Fruit fly (Drosophila melanogaster) whole organism, embryonic: Measurements from ENCODE around the gene CG9737.

Source experiments
- Ada2b ChIP-seq: fragments of 200-800 bp; sonication (Bioruptor generic); IDR thresholded peaks from 2 replicates; pipeline ENCODE4 v1.3.6; 2022; ENCODE audit warnings: missing biosample characterization, missing genetic modification characterization
- Adf1 ChIP-seq: fragments of 200-800 bp; sonication (Bioruptor generic); IDR thresholded peaks from 2 replicates; pipeline ENCODE4 v1.3.6; 2022; ENCODE audit warnings: missing biosample characterization, missing genetic modification characterization
- Atf3 ChIP-seq: fragments of 200-800 bp; sonication (Bioruptor generic); optimal IDR thresholded peaks from 3 replicates; lab custom pipeline; 2016; ENCODE audit warnings: missing biosample characterization, missing genetic modification characterization
- Blimp-1 ChIP-seq: fragments of 200-800 bp; sonication (Bioruptor generic); optimal IDR thresholded peaks from 3 replicates; lab custom pipeline; 2018; ENCODE audit warnings: missing biosample characterization, missing genetic modification characterization, mild to moderate bottlenecking, moderate library complexity, missing genetic modification reagents
- CG10366 ChIP-seq: fragments of 200-800 bp; sonication (Bioruptor generic); IDR thresholded peaks from 2 replicates; pipeline ENCODE4 v1.3.6; 2022; ENCODE audit warnings: missing biosample characterization, missing genetic modification characterization
- CG14965 ChIP-seq: fragments of 200-800 bp; sonication (Bioruptor generic); optimal IDR thresholded peaks from 2 replicates; lab custom pipeline; 2016; ENCODE audit warnings: missing biosample characterization, missing genetic modification characterization, borderline replicate concordance
- CG1529 ChIP-seq: fragments of 200-800 bp; sonication (Bioruptor generic); optimal IDR thresholded peaks from 3 replicates; lab custom pipeline; 2018; ENCODE audit warnings: missing biosample characterization, missing genetic modification characterization
- CG15479 ChIP-seq: fragments of 200-800 bp; sonication (Bioruptor generic); optimal IDR thresholded peaks from 3 replicates; lab custom pipeline; 2019; ENCODE audit warnings: missing biosample characterization, mild to moderate bottlenecking, missing genetic modification characterization, moderate library complexity
- CG17385 ChIP-seq: fragments of 200-800 bp; sonication (Bioruptor generic); optimal IDR thresholded peaks from 3 replicates; lab custom pipeline; 2018; ENCODE audit warnings: missing biosample characterization, mild to moderate bottlenecking, missing genetic modification characterization
- CG1832 ChIP-seq: fragments of 200-800 bp; sonication (Bioruptor generic); optimal IDR thresholded peaks from 2 replicates; lab custom pipeline; 2017; ENCODE audit warnings: missing biosample characterization, mild to moderate bottlenecking, missing genetic modification characterization, inconsistent platforms
- CG4360 ChIP-seq: fragments of 200-800 bp; sonication (Bioruptor generic); IDR thresholded peaks from 2 replicates; pipeline ENCODE4 v1.3.6; 2022; ENCODE audit warnings: missing biosample characterization, missing genetic modification characterization
- CG5180 ChIP-seq: fragments of 200-800 bp; sonication (Bioruptor generic); optimal IDR thresholded peaks from 3 replicates; lab custom pipeline; 2017; ENCODE audit warnings: missing biosample characterization, missing genetic modification characterization, mild to moderate bottlenecking, moderate library complexity, missing genetic modification reagents
- CG6254 ChIP-seq: fragments of 200-800 bp; sonication (Bioruptor generic); optimal IDR thresholded peaks from 3 replicates; lab custom pipeline; 2017; ENCODE audit warnings: mild to moderate bottlenecking, missing biosample characterization, missing genetic modification reagents, missing genetic modification characterization
- CG6654 ChIP-seq: fragments of 200-800 bp; sonication (Bioruptor generic); optimal IDR thresholded peaks from 2 replicates; lab custom pipeline; 2017; ENCODE audit warnings: missing biosample characterization, mild to moderate bottlenecking, missing genetic modification characterization
- CG9437 ChIP-seq: fragments of 200-800 bp; sonication (Bioruptor generic); optimal IDR thresholded peaks from 2 replicates; lab custom pipeline; 2018; ENCODE audit warnings: missing biosample characterization, mild to moderate bottlenecking, missing genetic modification characterization
- D ChIP-seq, 2 experiments: fragments of 200-800 bp in 1 of 2; fragments of >200 bp in 1 of 2; sonication (Bioruptor generic) in 1 of 2; optimal IDR thresholded peaks; 2 replicates in 1 of 2; 3 replicates in 1 of 2; lab custom pipeline; 2017; ENCODE audit warnings: mild to moderate bottlenecking in 1 of 2, missing biosample characterization in 1 of 2, missing genetic modification characterization in 1 of 2, missing genetic modification reagents in 1 of 2
- Deaf1 ChIP-seq: fragments of 200-800 bp; optimal IDR thresholded peaks from 3 replicates; lab custom pipeline; 2019; ENCODE audit warnings: missing biosample characterization, mild to moderate bottlenecking, missing genetic modification characterization, moderate library complexity
- Kr ChIP-seq: fragments of 200-800 bp; sonication (Bioruptor generic); optimal IDR thresholded peaks from 2 replicates; lab custom pipeline; 2017; ENCODE audit warnings: missing biosample characterization, mild to moderate bottlenecking, missing genetic modification characterization
- NFAT ChIP-seq: fragments of 200-800 bp; sonication (Bioruptor generic); IDR thresholded peaks from 2 replicates; pipeline ENCODE4 v1.3.6; 2022; ENCODE audit warnings: missing biosample characterization, missing genetic modification characterization
- Nf-YB ChIP-seq: fragments of 200-800 bp; sonication (Bioruptor generic); optimal IDR thresholded peaks from 3 replicates; lab custom pipeline; 2019; ENCODE audit warnings: missing biosample characterization, mild to moderate bottlenecking, missing genetic modification characterization, moderate library complexity
- Nf-YC ChIP-seq: fragments of 200-800 bp; optimal IDR thresholded peaks from 3 replicates; lab custom pipeline; 2019; ENCODE audit warnings: missing biosample characterization, mild to moderate bottlenecking, missing genetic modification characterization, moderate library complexity
- Poxn ChIP-seq: fragments of 200-800 bp; sonication (Bioruptor generic); IDR thresholded peaks from 2 replicates; pipeline ENCODE4 v1.3.6; 2022; ENCODE audit warnings: missing biosample characterization, missing genetic modification characterization
- Trl ChIP-seq, 3 experiments: fragments of >200 bp in 2 of 3; fragments of 200-800 bp in 1 of 3; sonication (Bioruptor generic) in 1 of 3; optimal IDR thresholded peaks; 2 replicates in 1 of 3; 3 replicates in 2 of 3; lab custom pipeline; 2016 to 2017; ENCODE audit warnings: missing biosample characterization in 1 of 3, missing genetic modification characterization in 1 of 3
- Usf ChIP-seq: fragments of 200-800 bp; sonication (Bioruptor generic); optimal IDR thresholded peaks from 2 replicates; lab custom pipeline; 2017; ENCODE audit warnings: missing genotype, missing biosample characterization, missing genetic modification characterization
- abd-A ChIP-seq: fragments of 200-800 bp; sonication (Bioruptor generic); optimal IDR thresholded peaks from 3 replicates; lab custom pipeline; 2019; ENCODE audit warnings: missing biosample characterization, mild to moderate bottlenecking, missing genetic modification characterization, moderate library complexity
- bbx ChIP-seq: fragments of 200-800 bp; sonication (Bioruptor generic); IDR thresholded peaks from 2 replicates; pipeline ENCODE4 v1.3.6; 2022; ENCODE audit warnings: missing biosample characterization, missing genetic modification characterization; ENCODE audit not compliant: partially characterized antibody
- cad ChIP-seq: fragments of >200 bp; optimal IDR thresholded peaks from 2 replicates; lab custom pipeline; 2017; ENCODE audit warnings: missing biosample characterization, missing genetic modification characterization
- cg ChIP-seq: fragments of 200-800 bp; sonication (Bioruptor generic); optimal IDR thresholded peaks from 3 replicates; lab custom pipeline; 2019; ENCODE audit warnings: missing biosample characterization, mild to moderate bottlenecking, missing genetic modification characterization, moderate library complexity
- ewg ChIP-seq: fragments of 200-800 bp; sonication (Bioruptor generic); optimal IDR thresholded peaks from 3 replicates; lab custom pipeline; 2017; ENCODE audit warnings: mild to moderate bottlenecking, missing biosample characterization, missing genetic modification reagents, missing genetic modification characterization
- gcm ChIP-seq: fragments of 200-800 bp; sonication (Bioruptor generic); optimal IDR thresholded peaks from 2 replicates; lab custom pipeline; 2019; ENCODE audit warnings: missing biosample characterization, mild to moderate bottlenecking, missing genetic modification characterization, moderate library complexity
- hkb ChIP-seq, 2 experiments: fragments of 200-800 bp in 1 of 2; fragments of >200 bp in 1 of 2; sonication (Bioruptor generic) in 1 of 2; IDR thresholded peaks in 1 of 2; optimal IDR thresholded peaks in 1 of 2; 2 replicates each; pipeline versions ENCODE4 v1.3.6 to Lab custom; 2017 to 2022; ENCODE audit warnings: missing biosample characterization in 1 of 2, missing genetic modification characterization in 1 of 2
- lilli ChIP-seq: fragments of 200-800 bp; sonication (Bioruptor generic); optimal IDR thresholded peaks from 3 replicates; lab custom pipeline; 2016; ENCODE audit warnings: missing biosample characterization, missing genetic modification characterization
- p53 ChIP-seq: fragments of 200-800 bp; sonication (Bioruptor generic); optimal IDR thresholded peaks from 2 replicates; lab custom pipeline; 2016; ENCODE audit warnings: missing biosample characterization, missing genetic modification characterization
- pan ChIP-seq, 4 experiments: fragments of >200 bp in 3 of 4; fragments of 200-800 bp in 1 of 4; sonication (Bioruptor generic) in 1 of 4; optimal IDR thresholded peaks in 3 of 4; IDR thresholded peaks in 1 of 4; 2 replicates each; pipeline versions ENCODE4 v1.3.6 to Lab custom; 2017 to 2022; ENCODE audit warnings: missing biosample characterization in 2 of 4, missing genetic modification characterization in 2 of 4, mixed read lengths in 1 of 4
- pita ChIP-seq: fragments of 200-800 bp; sonication (Bioruptor generic); optimal IDR thresholded peaks from 2 replicates; lab custom pipeline; 2017; ENCODE audit warnings: missing biosample characterization, mild to moderate bottlenecking, missing genetic modification characterization
- rib ChIP-seq: fragments of 200-800 bp; sonication (Bioruptor generic); IDR thresholded peaks from 2 replicates; pipeline ENCODE4 v1.3.6; 2022; ENCODE audit warnings: missing biosample characterization, missing genetic modification characterization
- row ChIP-seq: fragments of 200-800 bp; sonication (Bioruptor generic); IDR thresholded peaks from 3 replicates; pipeline ENCODE4 v1.3.6; 2022; ENCODE audit warnings: missing biosample characterization, missing genetic modification characterization
- schlank ChIP-seq: fragments of 200-800 bp; sonication (Bioruptor generic); optimal IDR thresholded peaks from 2 replicates; lab custom pipeline; 2018; ENCODE audit warnings: missing biosample characterization, mild to moderate bottlenecking, missing genetic modification characterization
- seq ChIP-seq: fragments of 200-800 bp; sonication (Bioruptor generic); IDR thresholded peaks from 2 replicates; pipeline ENCODE4 v1.3.6; 2022; ENCODE audit warnings: missing biosample characterization, missing genetic modification characterization
- sqz ChIP-seq: fragments of 200-800 bp; sonication (Bioruptor generic); optimal IDR thresholded peaks from 3 replicates; lab custom pipeline; 2018; ENCODE audit warnings: missing biosample characterization, mild to moderate bottlenecking, missing genetic modification characterization
- tll ChIP-seq, 2 experiments: fragments of 200-800 bp in 1 of 2; fragments of >200 bp in 1 of 2; sonication (Bioruptor generic) in 1 of 2; optimal IDR thresholded peaks; 2 replicates each; lab custom pipeline; 2017 to 2019; ENCODE audit warnings: missing biosample characterization in 2 of 2, missing genetic modification characterization in 2 of 2, mild to moderate bottlenecking in 1 of 2, moderate library complexity in 1 of 2
- zen ChIP-seq: fragments of 200-800 bp; sonication (Bioruptor generic); optimal IDR thresholded peaks from 3 replicates; lab custom pipeline; 2018; ENCODE audit warnings: missing biosample characterization, mild to moderate bottlenecking, missing genetic modification characterization, moderate library complexity

The CG9737 gene

DNA sequence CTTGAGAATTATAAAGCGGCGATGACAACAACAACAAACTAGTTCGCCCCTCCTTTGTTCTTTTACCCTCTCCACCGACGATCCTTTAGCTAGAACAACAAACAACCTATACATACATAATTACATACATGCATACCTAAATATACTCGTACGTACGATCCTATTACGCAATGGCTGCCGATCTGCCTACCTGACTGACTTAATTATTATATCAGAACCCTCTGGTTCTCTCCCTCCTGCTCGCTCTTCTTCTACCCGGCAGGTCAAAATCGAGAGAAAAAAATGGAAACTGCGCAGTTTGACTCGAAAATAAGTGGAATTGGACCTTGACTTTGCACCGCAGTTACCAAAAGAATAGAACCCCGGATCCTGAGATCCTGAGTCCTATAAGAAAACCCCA lies 32.9 kb upstream of the CG9737 start:
- no peak for TF ChIP-seq pan (optimal IDR thresholded peaks at IDR 0.05; lab: Kevin White, UChicago)
- TF ChIP-seq pan (GFP tag; optimal IDR thresholded peaks at IDR 0.05 in 1 of 2, IDR thresholded peaks at IDR 0.05 in 1 of 2), result no peak
- peak; percentile 57 for TF ChIP-seq sqz (GFP tag; lab: Kevin White, UChicago)
- TF ChIP-seq cad (GFP tag; lab: Kevin White, UChicago), result peak; percentile 19
- TF ChIP-seq zen, result peak; percentile 55
- TF ChIP-seq Kr (GFP tag; lab: Kevin White, UChicago), result no peak
- peak; percentile 76 for TF ChIP-seq CG4360 (GFP tag; lab: Robert Waterston, UW)
- TF ChIP-seq pita (GFP tag; lab: Kevin White, UChicago), result no peak
- TF ChIP-seq p53 (GFP tag; lab: Kevin White, UChicago), result no peak
- no peak for TF ChIP-seq CG9437 (GFP tag; lab: Kevin White, UChicago)
- peak; percentile 56 for TF ChIP-seq CG17385 (GFP tag; lab: Kevin White, UChicago)
- TF ChIP-seq CG15479 (GFP tag; lab: Kevin White, UChicago), result peak; percentile 68
- peak in 1 of 2 experiments; percentile 93 for TF ChIP-seq tll (GFP tag; optimal IDR thresholded peaks at IDR 0.05; lab: Kevin White, UChicago)
- peak; percentile 20 for TF ChIP-seq cg (GFP tag; lab: Kevin White, UChicago)

DNA sequence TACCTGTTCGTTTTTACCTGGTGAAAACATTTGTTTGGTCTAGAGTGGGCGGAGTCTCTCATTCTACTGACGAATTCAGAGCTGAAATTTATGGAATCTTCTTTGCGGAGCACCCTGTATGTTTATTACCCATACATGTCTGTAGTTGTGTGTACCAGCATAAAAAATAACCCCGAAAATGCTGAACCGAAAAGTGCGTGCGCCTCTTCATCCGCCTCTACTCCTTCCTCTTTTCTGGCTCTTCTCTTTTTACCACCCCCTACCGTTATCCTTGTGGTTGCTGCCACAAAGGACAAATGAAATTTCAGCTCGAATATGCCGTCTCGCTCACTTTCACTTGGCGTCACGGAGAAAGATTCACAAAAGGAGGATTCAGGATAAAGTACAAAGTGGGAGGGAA lies 30.8 kb upstream of the CG9737 start:
- peak; percentile 45; the same call in 1 of the 2 replicates for TF ChIP-seq seq
- TF ChIP-seq CG6254 (GFP tag; lab: Kevin White, UChicago), result peak; percentile 86
- TF ChIP-seq cad (GFP tag; lab: Kevin White, UChicago), result peak; percentile 90
- no peak for TF ChIP-seq Usf (GFP tag; lab: Kevin White, UChicago)
- TF ChIP-seq ewg (GFP tag; lab: Kevin White, UChicago), result peak; percentile 26
- peak; percentile 36 for TF ChIP-seq CG1832 (GFP tag; lab: Kevin White, UChicago)
- TF ChIP-seq schlank (tag; lab: Kevin White, UChicago), result no peak
- TF ChIP-seq CG6654 (GFP tag; lab: Kevin White, UChicago), result no peak
- peak; percentile 47 for TF ChIP-seq abd-A (tag; lab: Kevin White, UChicago)
- peak; percentile 94 for TF ChIP-seq Nf-YC (tag; lab: Kevin White, UChicago)
- peak; percentile 42 for TF ChIP-seq D (optimal IDR thresholded peaks at IDR 0.05; lab: Kevin White, UChicago)
- TF ChIP-seq D (GFP tag; optimal IDR thresholded peaks at IDR 0.05; lab: Kevin White, UChicago), result no peak
- peak; percentile 66 for TF ChIP-seq gcm (GFP tag; lab: Kevin White, UChicago)
- TF ChIP-seq CG1529 (GFP tag; lab: Kevin White, UChicago), result no peak
- TF ChIP-seq CG5180 (GFP tag; lab: Kevin White, UChicago), result peak; percentile 56
- TF ChIP-seq rib, result no peak
- TF ChIP-seq Nf-YB (GFP tag; lab: Kevin White, UChicago), result peak; percentile 95
- TF ChIP-seq row (GFP tag; lab: Robert Waterston, UW), result peak; percentile 6; the same call in 1 of the 3 replicates
- TF ChIP-seq CG10366 (GFP tag; lab: Robert Waterston, UW), result peak; percentile 19; the same call in 1 of the 2 replicates
- TF ChIP-seq Ada2b (GFP tag; lab: Robert Waterston, UW), result no peak
- peak; percentile 52 for TF ChIP-seq cg (GFP tag; lab: Kevin White, UChicago)
- TF ChIP-seq NFAT (GFP tag; lab: Robert Waterston, UW), result 0 out of 2 replicates have a peak, but pooled peaks have one; percentile 21

DNA sequence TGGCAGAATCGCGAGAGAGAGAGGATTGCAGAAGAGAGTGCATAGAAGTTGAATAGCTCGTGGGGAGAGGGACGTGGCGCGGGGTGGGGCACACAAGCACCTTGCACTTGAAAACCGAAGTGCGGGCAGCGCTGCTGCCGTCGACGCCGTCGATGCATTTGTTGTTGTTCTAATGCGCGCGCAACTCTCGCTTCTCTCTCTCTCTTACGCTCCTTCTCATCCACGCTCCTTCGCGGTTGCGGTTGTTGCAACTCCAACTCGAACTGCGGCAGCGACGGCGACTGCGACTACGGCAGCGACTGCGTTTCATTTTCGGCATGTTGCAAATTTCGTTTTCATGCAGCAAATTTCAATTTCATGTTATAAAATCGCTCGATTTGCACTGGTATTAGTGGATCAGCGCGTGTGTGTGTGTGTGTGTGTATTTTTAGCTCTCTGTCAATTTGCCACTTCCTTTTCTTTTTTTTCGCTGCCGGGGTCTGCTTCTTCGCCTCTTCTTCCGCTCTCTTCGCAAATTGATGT lies 29.8 kb upstream of the CG9737 start:
- TF ChIP-seq CG14965, result no peak
- TF ChIP-seq cg (GFP tag; lab: Kevin White, UChicago), result peak; percentile 42
- TF ChIP-seq CG15479 (GFP tag; lab: Kevin White, UChicago), result peak; percentile 84
- TF ChIP-seq bbx (GFP tag; lab: Robert Waterston, UW), result peak; percentile 35; the same call in 1 of the 2 replicates
- peak; percentile 94 for TF ChIP-seq CG5180 (GFP tag; lab: Kevin White, UChicago)
- TF ChIP-seq Poxn (GFP tag; lab: Robert Waterston, UW), result 0 out of 2 replicates have a peak, but pooled peaks have one; percentile 4
- no peak for TF ChIP-seq Blimp-1 (GFP tag; lab: Kevin White, UChicago)
- peak; percentile 24 for TF ChIP-seq Nf-YC (tag; lab: Kevin White, UChicago)
- peak; percentile 6 to 72 for TF ChIP-seq Trl (optimal IDR thresholded peaks at IDR 0.05; lab: Kevin White, UChicago)
- no peak for TF ChIP-seq Trl (GFP tag; optimal IDR thresholded peaks at IDR 0.05; lab: Kevin White, UChicago)
- peak; percentile 50; the same call in 1 of the 2 replicates for TF ChIP-seq Adf1 (GFP tag; lab: Robert Waterston, UW)
- TF ChIP-seq hkb (optimal IDR thresholded peaks at IDR 0.05; lab: Kevin White, UChicago), result no peak
- no peak for TF ChIP-seq hkb (GFP tag; IDR thresholded peaks at IDR 0.05; lab: Robert Waterston, UW)
- peak; percentile 59 for TF ChIP-seq Nf-YB (GFP tag; lab: Kevin White, UChicago)
- TF ChIP-seq CG1832 (GFP tag; lab: Kevin White, UChicago), result peak; percentile 54
- peak; percentile 71 for TF ChIP-seq Deaf1 (tag; lab: Kevin White, UChicago)
- TF ChIP-seq Atf3 (GFP tag; lab: Kevin White, UChicago), result no peak
- peak; percentile 91 for TF ChIP-seq CG4360 (GFP tag; lab: Robert Waterston, UW)
- TF ChIP-seq ewg (GFP tag; lab: Kevin White, UChicago), result peak; percentile 42
- no peak for TF ChIP-seq lilli (GFP tag; lab: Kevin White, UChicago)
